Worm (Caenorhabditis elegans) whole organism, L1 larva: ENCODE measurements around the gene phf-31.

Experiments used
- C04F5.9 ChIP-seq: sonication (generic microtip); optimal IDR thresholded peaks from 2 replicates; lab custom pipeline; 2016; ENCODE audit warnings: missing genetic modification characterization, missing compliant biosample characterization
- ama-1 ChIP-seq: fragments of 150-350 bp; optimal IDR thresholded peaks from 2 replicates; lab custom pipeline; 2014
- ceh-82 ChIP-seq, 3 experiments: fragments of 150-350 bp in 1 of 3; sonication (generic microtip) in 2 of 3; optimal IDR thresholded peaks; 2 replicates each; lab custom pipeline; 2014 to 2017; ENCODE audit warnings: missing biosample characterization in 3 of 3, missing genetic modification characterization in 3 of 3
- ceh-88 ChIP-seq: fragments of 200-800 bp; sonication (Bioruptor generic); IDR thresholded peaks from 2 replicates; pipeline ENCODE4 v1.3.6; 2022; ENCODE audit warnings: missing genetic modification characterization, missing compliant biosample characterization
- ceh-90 ChIP-seq: sonication (generic microtip); optimal IDR thresholded peaks from 2 replicates; lab custom pipeline; 2016; ENCODE audit warnings: missing genetic modification characterization, missing compliant biosample characterization
- efl-1 ChIP-seq, 4 experiments: fragments of 150-350 bp; optimal IDR thresholded peaks in 3 of 4; peaks in 1 of 4; 1 replicate in 1 of 4; 2 replicates in 3 of 4; lab custom pipeline; 2014; ENCODE audit warnings: missing biosample characterization in 2 of 4, missing genetic modification characterization in 2 of 4, missing genetic modification reagents in 2 of 4
- egl-13 ChIP-seq: sonication (generic microtip); optimal IDR thresholded peaks from 2 replicates; lab custom pipeline; 2016; ENCODE audit warnings: missing genotype, missing genetic modification reagents, missing genetic modification characterization, missing compliant biosample characterization
- elt-2 ChIP-seq: sonication (generic microtip); optimal IDR thresholded peaks from 2 replicates; lab custom pipeline; 2016; ENCODE audit warnings: missing genetic modification characterization, mild to moderate bottlenecking, inconsistent platforms, missing compliant biosample characterization, missing genetic modification reagents
- ets-5 ChIP-seq: fragments of 200-800 bp; sonication (Bioruptor generic); IDR thresholded peaks from 2 replicates; pipeline ENCODE4 v1.3.6; 2022; ENCODE audit warnings: missing genetic modification characterization, missing compliant biosample characterization
- fkh-4 ChIP-seq: sonication (generic microtip); optimal IDR thresholded peaks from 2 replicates; lab custom pipeline; 2016; ENCODE audit warnings: missing compliant biosample characterization, missing genetic modification characterization, borderline replicate concordance
- fkh-8 ChIP-seq: sonication (generic microtip); optimal IDR thresholded peaks from 2 replicates; lab custom pipeline; 2016; ENCODE audit warnings: mild to moderate bottlenecking, missing genetic modification characterization, missing compliant biosample characterization
- fos-1 ChIP-seq: fragments of 150-350 bp; optimal IDR thresholded peaks from 2 replicates; lab custom pipeline; 2014; ENCODE audit warnings: missing biosample characterization, missing genetic modification characterization
- grh-1 ChIP-seq: fragments of 200-800 bp; sonication (Bioruptor generic); IDR thresholded peaks from 2 replicates; pipeline ENCODE4 v1.3.6; 2022; ENCODE audit warnings: missing genetic modification reagents, missing genetic modification characterization, missing compliant biosample characterization
- lin-14 ChIP-seq: fragments of 200-800 bp; sonication (Bioruptor generic); optimal IDR thresholded peaks from 2 replicates; lab custom pipeline; 2018; ENCODE audit warnings: mild to moderate bottlenecking, missing genetic modification characterization, moderate library complexity, missing compliant biosample characterization
- lin-15B ChIP-seq: fragments of 150-350 bp; sonication (generic microtip); optimal IDR thresholded peaks from 3 replicates; lab custom pipeline; 2014; ENCODE audit warnings: missing biosample characterization, missing genetic modification characterization
- lir-3 ChIP-seq: sonication (generic microtip); optimal IDR thresholded peaks from 2 replicates; lab custom pipeline; 2016; ENCODE audit warnings: mild to moderate bottlenecking, missing genetic modification characterization, moderate library complexity, missing compliant biosample characterization; ENCODE audit not compliant: poor library complexity
- nhr-19 ChIP-seq: fragments of 200-800 bp; sonication (Bioruptor generic); conservative IDR thresholded peaks from 2 replicates; pipeline ENCODE4 v1.3.6; 2022; ENCODE audit warnings: missing genetic modification characterization, missing compliant biosample characterization
- nhr-47 ChIP-seq: sonication (generic microtip); optimal IDR thresholded peaks from 2 replicates; lab custom pipeline; 2016; ENCODE audit warnings: mild to moderate bottlenecking, missing genetic modification characterization, moderate library complexity, missing compliant biosample characterization
- nhr-71 ChIP-seq: sonication (generic microtip); optimal IDR thresholded peaks from 2 replicates; lab custom pipeline; 2016; ENCODE audit warnings: mild to moderate bottlenecking, missing genetic modification characterization, moderate library complexity, missing compliant biosample characterization
- nhr-85 ChIP-seq: sonication (generic microtip); peaks from one replicate; lab custom pipeline; 2016; ENCODE audit warnings: missing genetic modification characterization, inconsistent platforms, missing compliant biosample characterization
- pax-3 ChIP-seq: fragments of 200-800 bp; sonication (Bioruptor generic); optimal IDR thresholded peaks from 2 replicates; lab custom pipeline; 2018; ENCODE audit warnings: mild to moderate bottlenecking, missing genetic modification characterization, moderate library complexity, missing compliant biosample characterization
- rnt-1 ChIP-seq: sonication (generic microtip); optimal IDR thresholded peaks from 2 replicates; lab custom pipeline; 2016; ENCODE audit warnings: mild to moderate bottlenecking, missing genetic modification characterization, moderate library complexity, missing compliant biosample characterization
- snu-23 ChIP-seq: sonication (generic microtip); optimal IDR thresholded peaks from 2 replicates; lab custom pipeline; 2016; ENCODE audit warnings: missing genetic modification characterization, missing compliant biosample characterization
- tbx-2 ChIP-seq: sonication (generic microtip); optimal IDR thresholded peaks from 2 replicates; lab custom pipeline; 2016; ENCODE audit warnings: missing genetic modification characterization, missing compliant biosample characterization
- unc-30 ChIP-seq: sonication (generic microtip); optimal IDR thresholded peaks from 2 replicates; lab custom pipeline; 2017; ENCODE audit warnings: missing biosample characterization, missing genetic modification characterization
- unc-98 ChIP-seq: fragments of 200-800 bp; sonication (Bioruptor generic); IDR thresholded peaks from 2 replicates; pipeline ENCODE4 v1.3.6; 2022; ENCODE audit warnings: missing genetic modification characterization, missing compliant biosample characterization
- zag-1 ChIP-seq: fragments of 150-350 bp; optimal IDR thresholded peaks from 2 replicates; lab custom pipeline; 2014; ENCODE audit warnings: missing biosample characterization, missing genetic modification characterization
- zip-4 ChIP-seq: fragments of 200-800 bp; sonication (Bioruptor generic); optimal IDR thresholded peaks from 2 replicates; lab custom pipeline; 2018; ENCODE audit warnings: mild to moderate bottlenecking, missing genetic modification characterization, moderate library complexity, missing compliant biosample characterization
- ztf-4 ChIP-seq: fragments of 150-350 bp; optimal IDR thresholded peaks from 2 replicates; lab custom pipeline; 2014; ENCODE audit warnings: missing biosample characterization, missing genetic modification characterization

phf-31 gene

ce11 chrX:10667424-10668291, 14.1 kb upstream of the phf-31 start (continued):
- TF ChIP-seq pax-3 (tag; lab: Kevin White, UChicago) = no peak
- TF ChIP-seq nhr-47 (tag; lab: Kevin White, UChicago) = peak; percentile 27
- TF ChIP-seq, all 84 proteins: peak for 14

- TF ChIP-seq lin-15B = no peak
- TF ChIP-seq ets-5 = no peak
- TF ChIP-seq elt-2 = no peak
- no peak for TF ChIP-seq rnt-1
- no peak for TF ChIP-seq grh-1 (GFP tag; lab: Robert Waterston, UW)
Measured at ce11 chrX:10670198-10670597, 11.6 kb upstream of the phf-31 start.

- no peak for TF ChIP-seq ceh-82 (tag; optimal IDR thresholded peaks at IDR 0.05; lab: Kevin White, UChicago)
- TF ChIP-seq fkh-4 = no peak
- TF ChIP-seq unc-98 (GFP tag; lab: Robert Waterston, UW) = no peak
- TF ChIP-seq egl-13 (tag; lab: Kevin White, UChicago) = no peak
- TF ChIP-seq zip-4 = no peak
- TF ChIP-seq nhr-19 (GFP tag; lab: Robert Waterston, UW) = no peak
- no peak for TF ChIP-seq zag-1 (tag; lab: Kevin White, UChicago)
- TF ChIP-seq C04F5.9 = no peak
- TF ChIP-seq lir-3 = no peak
- TF ChIP-seq ceh-88 (GFP tag; lab: Robert Waterston, UW) = no peak
- TF ChIP-seq unc-30 (tag; lab: Kevin White, UChicago) = no peak
- TF ChIP-seq tbx-2 (tag; lab: Kevin White, UChicago) = no peak
Measured at ce11 chrX:10674199-10674598, 7.6 kb upstream of the phf-31 start, which contains the start of gene F13E6.2. Gene F13E6.2, minus strand, starts transcription at chrX:10674299.

- no peak for TF ChIP-seq rnt-1
- TF ChIP-seq unc-98 (GFP tag; lab: Robert Waterston, UW) = no peak
- TF ChIP-seq nhr-71 = peak; percentile 55
- TF ChIP-seq ztf-4 = peak; percentile 28
- TF ChIP-seq ama-1 (lab: Kevin White, UChicago) = peak; percentile 8
- no peak for TF ChIP-seq efl-1 (optimal IDR thresholded peaks at IDR 0.05; lab: Kevin White, UChicago)
- TF ChIP-seq efl-1 (GFP tag; optimal IDR thresholded peaks at IDR 0.05 in 1 of 2; lab: Kevin White, UChicago) = peak in 1 of 2 experiments; percentile 37
- peak; percentile 20 for TF ChIP-seq lin-14 (GFP tag; lab: Kevin White, UChicago)
- TF ChIP-seq nhr-47 (tag; lab: Kevin White, UChicago) = peak; percentile 37
- no peak for TF ChIP-seq fos-1 (tag; lab: Kevin White, UChicago)
- peak; percentile 70 for TF ChIP-seq fkh-8 (tag; lab: Kevin White, UChicago)
Measured at ce11 chrX:10675376-10675775, 6.4 kb upstream of the phf-31 start.

ce11 chrX:10675952-10676351, 5.8 kb upstream of the phf-31 start:
- TF ChIP-seq nhr-85 (tag; lab: Kevin White, UChicago) (peak; percentile 70), ceh-90 (tag; lab: Kevin White, UChicago) (no peak)
- TF ChIP-seq, all 84 proteins: peak for 1

ce11 chrX:10677009-10677408, 4.8 kb upstream of the phf-31 start, which contains the start of gene F13E6.1:
Gene F13E6.1, minus strand, starts transcription at chrX:10677109.
- TF ChIP-seq elt-2 = no peak
- TF ChIP-seq efl-1 (optimal IDR thresholded peaks at IDR 0.05; lab: Kevin White, UChicago) = no peak
- TF ChIP-seq efl-1 (GFP tag; optimal IDR thresholded peaks at IDR 0.05 in 1 of 2; lab: Kevin White, UChicago) = no peak
- no peak for TF ChIP-seq snu-23
